Fruit fly (Drosophila melanogaster) whole organism, larva: ENCODE data around the gene Dif.

ENCODE experiments used
- noc ChIP-seq: fragments of 200-800 bp; sonication (Bioruptor generic); optimal IDR thresholded peaks from 3 replicates; lab custom pipeline; 2019; ENCODE audit warnings: missing biosample characterization, mild to moderate bottlenecking, missing genetic modification characterization, moderate library complexity

The Dif gene

DNA sequence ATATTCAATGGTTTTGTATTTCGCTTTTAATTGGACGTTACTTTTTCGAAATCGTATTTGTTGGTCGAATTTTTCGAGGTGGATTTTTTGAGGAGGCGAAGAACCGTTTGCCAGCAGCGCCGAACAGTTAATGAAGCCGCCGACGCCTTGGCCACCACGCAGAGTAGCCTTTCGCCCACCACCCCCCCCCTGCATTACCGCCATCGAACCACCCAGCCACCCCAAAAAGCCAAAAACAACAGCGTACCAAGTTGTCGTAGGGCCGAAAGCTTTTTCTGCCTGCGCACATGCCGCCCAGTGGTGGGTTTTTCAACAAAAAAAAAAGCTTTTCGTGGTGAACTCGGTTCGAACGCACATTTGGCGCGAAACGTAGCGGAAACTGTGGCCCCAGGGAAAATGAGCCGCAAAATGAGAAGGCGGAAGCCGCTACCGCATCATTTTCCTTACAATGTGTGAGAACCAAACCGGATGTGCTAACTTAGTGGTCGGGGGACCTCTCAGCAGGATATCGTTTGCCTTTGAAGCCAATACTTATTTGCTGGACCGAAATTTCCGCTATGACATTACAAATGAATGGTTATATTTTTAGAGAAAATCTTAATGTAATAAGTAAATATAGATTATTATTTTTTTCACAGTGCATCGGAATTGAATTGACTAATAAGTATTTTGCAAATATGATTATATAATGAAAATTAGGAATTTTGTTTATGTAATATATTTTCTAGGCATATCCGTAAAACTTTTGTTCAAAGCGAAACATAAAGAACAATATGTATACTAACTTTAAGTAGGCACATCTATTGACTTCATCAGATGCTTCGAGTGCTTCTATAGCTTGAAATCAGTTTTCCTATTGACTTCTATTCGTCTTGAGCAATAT is at the start of gene Dif, which contains the start of gene CG5043:
Dif (minus strand) TSS at position 132 of the 883 bp plus-strand sequence.
CG5043 (plus strand) TSS at position 833 of the 883 bp plus-strand sequence.
- no peak for TF ChIP-seq noc (tag; lab: Kevin White, UChicago)

DNA sequence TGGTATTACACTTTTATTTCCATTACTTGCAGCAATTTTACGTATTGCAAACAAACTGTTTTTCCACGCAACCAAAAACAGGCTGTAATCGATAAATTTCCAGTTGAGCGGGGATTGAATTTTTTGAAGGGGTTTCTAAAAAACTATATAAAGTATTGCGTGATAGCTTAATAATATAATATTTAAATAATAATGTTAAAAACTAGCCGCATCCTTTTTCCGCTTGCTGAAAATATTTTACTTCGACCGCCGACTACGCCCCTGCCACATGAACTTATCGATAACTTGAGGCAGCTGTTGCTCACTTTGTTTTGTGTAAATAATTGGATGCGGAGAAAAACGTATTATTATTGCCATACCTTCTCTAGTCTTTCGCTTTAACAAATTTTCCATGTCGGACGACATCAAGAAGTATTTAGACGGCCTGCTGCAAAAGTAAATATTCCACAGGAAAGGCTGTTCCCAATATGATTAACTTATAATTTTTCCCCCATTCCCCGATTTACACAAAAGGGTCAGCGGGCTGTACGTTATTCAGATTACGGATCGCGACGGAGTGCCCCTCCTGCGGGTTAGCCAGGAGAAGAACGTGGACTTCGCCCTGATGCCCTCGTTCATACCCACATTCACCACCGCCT is 48.1 kb upstream of the Dif start, which contains the start of the genes fws and Lamtor3:
fws (minus strand) TSS at position 87 of the 638 bp plus-strand sequence.
Lamtor3 (plus strand) TSS at position 289 of the 638 bp plus-strand sequence.
- peak; percentile 96 for TF ChIP-seq noc (tag; lab: Kevin White, UChicago)

DNA sequence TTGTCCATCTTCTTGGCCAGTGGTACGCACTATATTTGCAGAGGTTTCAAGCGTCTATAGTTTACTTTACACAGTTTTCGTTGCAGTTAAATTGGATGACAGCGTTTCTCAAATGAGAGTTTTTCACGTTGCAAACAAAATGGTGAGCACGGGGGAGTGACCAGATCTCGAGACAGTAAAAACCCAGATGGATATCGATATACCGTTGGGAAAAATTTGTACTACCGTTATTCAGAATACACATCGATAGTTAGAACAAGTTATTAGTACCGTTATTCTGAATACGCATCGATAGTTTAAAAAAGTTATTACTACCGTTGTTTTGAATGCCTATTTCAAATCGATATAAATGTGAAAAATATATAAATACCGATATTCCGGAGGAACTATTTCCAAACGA is 44.7 kb upstream of the Dif start, which contains the start of gene cass:
cass (minus strand) TSS at position 179 of the 400 bp plus-strand sequence.
- no peak for TF ChIP-seq noc (tag; lab: Kevin White, UChicago)

DNA sequence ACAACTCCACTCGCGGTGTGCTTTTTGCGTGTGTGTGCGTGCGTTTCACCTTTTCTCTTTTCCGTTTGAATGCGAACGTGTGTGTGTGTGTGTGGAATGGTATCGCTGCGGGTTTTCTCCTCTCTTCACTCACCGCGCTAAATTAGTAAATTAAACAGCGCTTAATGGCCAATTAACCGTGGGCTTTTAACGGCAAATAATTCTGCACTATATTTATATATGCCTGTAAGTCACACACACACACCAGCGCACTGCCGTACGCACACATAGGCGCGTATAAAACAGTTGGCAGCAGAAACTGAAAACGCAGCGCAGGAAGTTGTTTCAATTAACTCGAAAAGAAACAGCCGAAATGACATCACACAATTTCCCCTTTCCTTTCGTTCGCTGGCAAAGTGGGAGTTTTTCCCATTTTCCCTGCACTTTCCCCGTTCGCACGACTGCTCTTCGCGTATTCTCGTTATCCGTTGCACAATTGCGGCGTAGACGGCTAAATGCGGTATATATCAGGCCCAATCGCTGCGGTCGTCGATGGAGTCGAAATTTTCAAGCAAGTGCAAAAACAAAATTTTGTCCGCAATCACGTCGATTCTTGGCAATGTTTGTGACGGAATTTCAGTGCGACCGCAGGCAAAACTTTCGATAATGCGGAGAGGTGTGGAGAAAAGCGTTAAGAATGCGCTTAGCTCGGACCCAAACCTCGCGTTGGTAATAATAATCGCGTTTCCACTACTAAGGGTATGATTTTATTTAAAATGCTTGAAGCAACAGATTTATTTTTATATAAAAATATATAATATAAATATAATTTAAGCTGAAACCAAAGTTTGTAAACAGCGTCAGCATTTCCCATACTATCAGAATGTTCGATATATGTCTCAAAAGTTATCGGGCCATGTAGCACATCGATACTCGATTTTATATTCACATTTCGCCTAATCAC is 39.9 kb upstream of the Dif start, which contains the start of gene BicD:
BicD (minus strand) TSS at position 634 of the 943 bp plus-strand sequence.
- TF ChIP-seq noc (tag; lab: Kevin White, UChicago), result no peak

DNA sequence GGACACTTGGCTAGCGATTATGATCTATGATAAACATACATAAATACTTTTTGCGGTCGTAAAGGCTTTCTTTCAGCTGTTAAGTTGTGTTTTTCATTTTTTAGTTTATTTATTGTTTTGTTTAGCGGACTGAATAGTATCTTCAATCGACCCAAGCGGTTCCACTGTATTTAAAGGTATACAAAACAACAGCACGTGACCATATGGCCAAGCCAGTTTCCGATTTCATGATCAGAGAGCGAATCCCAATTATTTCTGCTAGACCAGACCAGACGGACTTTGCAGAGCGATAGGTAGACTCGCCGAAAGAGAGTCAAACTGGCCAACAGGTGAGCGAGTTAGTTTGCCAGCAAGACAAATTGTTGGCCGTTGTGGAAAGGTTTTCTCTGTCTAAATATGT is 38.6 kb upstream of the Dif start, which contains the start of gene Sgt:
Sgt (plus strand) TSS at position 80 of the 400 bp plus-strand sequence.
- TF ChIP-seq noc (tag; lab: Kevin White, UChicago), result no peak

DNA sequence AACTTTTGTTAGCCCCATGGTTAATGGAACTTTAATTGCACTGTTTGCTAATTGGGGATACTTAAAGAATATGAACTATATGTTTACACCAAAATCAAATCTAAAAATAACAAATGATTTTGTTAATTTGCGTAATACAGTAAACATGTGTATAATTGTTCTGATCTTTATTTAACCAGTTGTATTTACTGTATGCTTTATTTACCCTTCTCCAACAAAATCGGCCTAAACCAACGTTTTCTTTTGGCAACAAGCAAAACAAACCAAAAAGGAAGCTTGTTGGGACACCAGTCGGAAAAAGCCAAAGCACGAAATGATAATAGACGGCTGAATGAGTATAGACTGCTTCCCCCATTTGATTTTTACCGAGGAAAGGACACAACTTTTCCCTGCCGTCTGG is 37.7 kb upstream of the Dif start:
- TF ChIP-seq noc (tag; lab: Kevin White, UChicago), result peak; percentile 79

DNA sequence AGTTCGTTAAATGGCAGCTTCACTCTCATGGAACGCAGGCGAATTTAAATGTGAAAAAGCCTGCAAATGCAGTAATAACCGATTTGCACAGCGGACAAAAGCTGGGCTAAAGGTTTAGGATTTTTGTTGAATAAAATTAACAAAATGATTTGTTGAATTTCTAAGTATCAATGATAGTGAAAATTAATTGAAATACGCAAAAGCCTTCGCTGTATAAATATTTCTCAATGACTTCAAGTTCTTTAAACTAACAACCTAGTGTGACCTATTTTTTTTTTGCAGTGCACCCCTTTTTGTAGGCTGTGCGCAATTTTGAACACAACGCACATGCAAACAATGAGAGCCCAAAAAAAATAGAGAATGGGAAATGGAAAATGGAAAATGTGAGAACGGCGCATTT is 34.0 kb upstream of the Dif start:
- no peak for TF ChIP-seq noc (tag; lab: Kevin White, UChicago)

DNA sequence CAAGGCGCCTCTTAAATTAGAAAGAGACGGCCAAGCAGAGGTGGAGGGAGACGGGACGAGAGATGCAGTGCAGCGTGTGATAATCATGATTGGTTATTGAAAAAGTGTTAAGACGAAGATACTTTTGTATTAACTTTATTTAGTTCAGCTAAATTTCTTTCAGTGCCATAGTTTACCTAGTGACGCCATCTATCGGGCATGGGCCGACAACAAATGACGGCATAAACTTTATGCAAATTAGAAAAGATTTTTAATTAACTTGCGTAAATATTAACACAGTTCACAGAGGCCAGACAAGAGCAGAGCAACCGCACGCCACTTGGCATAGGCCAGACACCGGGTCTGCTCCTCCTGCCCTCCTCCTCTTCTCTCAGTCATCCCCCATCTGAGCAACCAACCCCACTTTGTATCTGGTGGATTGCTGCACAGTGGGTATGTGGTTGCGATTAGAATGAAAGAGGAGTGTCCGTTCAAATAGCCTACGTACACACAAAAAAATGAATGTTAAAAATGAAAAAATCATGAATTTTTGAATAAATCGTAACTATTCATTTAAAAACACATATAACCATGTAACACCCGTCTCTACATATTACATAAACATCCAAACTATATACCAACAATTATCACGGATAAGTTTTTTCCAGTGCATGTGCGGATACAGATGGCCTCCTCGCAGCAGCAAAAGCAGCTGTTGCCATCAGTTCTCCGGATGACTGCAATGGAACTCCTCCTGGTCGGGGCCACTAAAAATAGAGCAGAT is 33.1 kb upstream of the Dif start:
- TF ChIP-seq noc (tag; lab: Kevin White, UChicago), result no peak

DNA sequence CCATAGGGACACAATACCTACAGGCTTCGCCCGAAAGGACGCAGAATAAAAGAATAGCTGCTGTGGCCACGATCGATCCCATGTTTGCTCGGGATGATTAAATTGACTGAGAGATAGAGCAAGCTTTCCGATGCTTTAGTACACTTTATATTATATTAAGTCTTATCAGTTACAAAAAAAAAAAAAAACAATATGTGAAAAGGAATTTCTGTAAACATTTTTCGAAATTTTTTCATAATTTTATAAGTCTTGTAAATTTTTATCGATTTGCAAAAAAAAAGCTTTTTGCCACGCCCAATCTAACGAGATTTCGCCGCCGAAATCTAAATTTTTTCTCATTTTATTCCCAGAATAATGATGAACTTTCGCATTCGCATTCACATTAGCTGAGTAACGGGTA is 25.0 kb upstream of the Dif start, which contains the start of gene CG18563:
CG18563 (minus strand) TSS at position 101 of the 400 bp plus-strand sequence.
- TF ChIP-seq noc (tag; lab: Kevin White, UChicago), result no peak

DNA sequence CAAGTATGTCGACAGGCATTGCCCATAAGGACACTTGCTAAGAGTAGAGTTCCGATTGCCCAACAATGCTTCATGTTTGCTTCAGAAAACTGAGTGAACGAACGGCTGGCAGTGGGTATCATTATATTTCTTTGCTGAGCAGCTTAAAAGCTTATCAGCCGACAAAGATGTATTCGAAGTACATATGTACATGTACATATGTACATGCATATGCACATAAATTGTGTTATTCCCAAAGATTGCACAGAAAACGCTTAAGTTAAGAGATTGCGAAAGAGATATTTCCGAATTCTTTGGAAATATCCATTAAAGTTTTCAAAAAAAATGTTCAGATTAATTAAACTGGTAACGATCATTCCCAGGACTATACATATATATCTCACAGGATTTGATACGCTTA is 22.9 kb upstream of the Dif start, which contains the start of gene SPH93:
SPH93 (minus strand) TSS at position 101 of the 400 bp plus-strand sequence.
- TF ChIP-seq noc (tag; lab: Kevin White, UChicago), result no peak

DNA sequence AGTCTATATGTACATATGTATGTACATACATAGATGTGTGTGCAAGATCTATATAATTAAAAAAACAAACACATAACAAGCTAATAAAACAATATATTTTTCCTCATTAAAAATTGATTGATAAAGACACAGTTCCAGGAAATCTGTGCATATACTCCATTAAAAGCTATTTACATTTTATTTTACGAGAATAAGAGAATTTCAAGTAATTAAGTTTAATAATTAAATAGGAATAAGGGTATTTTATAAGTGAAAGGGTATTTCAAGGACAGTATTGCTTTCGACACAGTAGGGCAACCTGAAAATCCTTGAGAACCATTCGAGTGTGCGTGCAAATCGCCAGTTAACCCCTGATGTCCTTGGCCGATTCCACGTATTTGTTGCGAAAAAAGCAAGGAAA is 19.7 kb upstream of the Dif start, which contains the start of gene CG5050:
CG5050 (plus strand) TSS at position 301 of the 400 bp plus-strand sequence.
- TF ChIP-seq noc (tag; lab: Kevin White, UChicago), result no peak

DNA sequence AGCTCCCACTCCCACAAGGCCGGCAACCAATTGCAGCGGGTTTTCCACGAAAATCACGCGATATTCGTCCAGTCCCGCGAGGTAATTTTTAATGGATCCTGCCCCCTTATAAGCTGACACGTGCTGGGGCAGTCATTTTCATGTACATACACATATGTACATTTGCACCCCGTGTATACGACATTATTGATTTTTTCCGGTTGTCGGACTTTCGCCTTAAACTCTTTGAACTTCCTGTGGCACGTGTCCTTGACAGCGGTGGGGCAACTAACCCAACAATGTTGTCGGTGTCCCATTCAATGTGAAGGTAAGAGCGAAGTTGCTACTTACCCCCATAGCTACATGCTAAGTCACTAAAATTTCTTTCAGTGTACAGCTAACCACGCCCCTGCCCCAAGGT is 19.1 kb upstream of the Dif start:
- no peak for TF ChIP-seq noc (tag; lab: Kevin White, UChicago)

DNA sequence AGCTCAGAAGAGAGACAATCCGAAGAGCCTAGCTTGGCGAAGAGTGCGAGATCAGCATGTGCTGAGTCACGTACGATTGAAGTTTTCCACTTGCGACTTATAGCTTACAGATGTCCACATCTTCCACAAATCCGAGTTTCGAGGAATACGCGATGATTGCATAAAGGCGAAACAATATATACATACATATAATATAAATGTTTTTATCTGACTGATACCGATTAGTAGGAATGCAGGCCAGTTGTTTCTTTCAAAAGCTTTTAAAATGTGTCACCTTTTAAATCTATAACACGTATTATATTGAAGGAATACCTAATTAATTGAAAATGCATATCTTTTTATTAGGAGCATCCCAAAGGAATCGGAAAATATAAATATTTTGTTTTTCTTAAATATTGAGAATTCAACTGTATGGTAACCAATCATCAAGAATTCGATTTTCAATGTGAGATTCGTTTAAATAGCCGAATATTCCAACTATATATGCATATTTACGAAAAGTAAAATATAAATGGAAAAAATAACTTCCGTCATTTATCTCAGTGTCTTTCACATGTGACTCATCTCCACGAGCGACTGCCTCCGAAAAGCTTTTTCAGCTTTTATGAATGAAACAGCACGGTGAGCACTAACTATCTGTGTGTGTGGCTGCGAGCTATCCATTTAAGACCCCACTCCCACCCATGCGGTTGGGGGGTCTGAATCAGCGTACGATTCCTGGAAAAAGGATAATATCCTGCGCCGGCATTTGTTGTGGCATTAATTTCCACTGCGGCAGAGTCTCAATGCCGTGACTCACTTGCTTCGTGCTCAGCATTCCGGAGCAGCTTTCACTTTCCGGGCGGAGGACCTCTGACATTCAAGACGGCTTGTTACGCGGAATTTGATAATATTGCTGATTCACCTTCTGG is 17.8 kb upstream of the Dif start:
- TF ChIP-seq noc (tag; lab: Kevin White, UChicago), result peak; percentile 84
